Worm (Caenorhabditis elegans) whole organism, L2 larva: Measurements from ENCODE around the gene F02C9.1.
"Not testable (repeated sequence)": the region's sequence is repeated elsewhere in the genome, so short reads cannot be mapped to it uniquely, and the experiment has no call there.

Source experiments
- C34F6.9 ChIP-seq: fragments of 150-350 bp; optimal IDR thresholded peaks from 2 replicates; lab custom pipeline; 2014; ENCODE audit warnings: missing biosample characterization, missing genetic modification characterization
- R02D3.7 ChIP-seq: fragments of 150-350 bp; optimal IDR thresholded peaks from 2 replicates; lab custom pipeline; 2014; ENCODE audit warnings: missing biosample characterization, missing genetic modification characterization
- Y55F3AM.14 ChIP-seq: fragments of 200-800 bp; sonication (Bioruptor generic); optimal IDR thresholded peaks from 2 replicates; lab custom pipeline; 2018; ENCODE audit warnings: mild to moderate bottlenecking, missing genetic modification characterization, missing compliant biosample characterization
- ZK546.5 ChIP-seq: sonication (generic microtip); optimal IDR thresholded peaks from 2 replicates; lab custom pipeline; 2017; ENCODE audit warnings: missing biosample characterization, missing genetic modification characterization
- alr-1 ChIP-seq: fragments of 150-350 bp; optimal IDR thresholded peaks from 2 replicates; lab custom pipeline; 2014; ENCODE audit warnings: missing biosample characterization, missing genetic modification characterization
- aly-2 ChIP-seq: fragments of 150-350 bp; optimal IDR thresholded peaks from 2 replicates; lab custom pipeline; 2014; ENCODE audit warnings: missing biosample characterization, missing genetic modification characterization
- blmp-1 ChIP-seq: sonication (generic microtip); optimal IDR thresholded peaks from 2 replicates; lab custom pipeline; 2017; ENCODE audit warnings: missing genetic modification characterization, mild to moderate bottlenecking, missing compliant biosample characterization, antibody characterized with exemption, moderate library complexity; ENCODE audit not compliant: insufficient read depth
- ceh-16 ChIP-seq: fragments of 150-350 bp; optimal IDR thresholded peaks from 2 replicates; lab custom pipeline; 2014; ENCODE audit warnings: missing biosample characterization, missing genetic modification characterization
- ceh-82 ChIP-seq: fragments of 150-350 bp; optimal IDR thresholded peaks from 2 replicates; lab custom pipeline; 2014; ENCODE audit warnings: missing biosample characterization, missing genetic modification characterization
- crh-2 ChIP-seq: sonication (generic microtip); optimal IDR thresholded peaks from 2 replicates; lab custom pipeline; 2017; ENCODE audit warnings: missing biosample characterization, missing genetic modification characterization
- dmd-4 ChIP-seq: sonication (generic microtip); optimal IDR thresholded peaks from 2 replicates; lab custom pipeline; 2017; ENCODE audit warnings: missing biosample characterization, missing genetic modification characterization
- egl-27 ChIP-seq: sonication (generic microtip); optimal IDR thresholded peaks from 3 replicates; lab custom pipeline; 2017; ENCODE audit warnings: missing biosample characterization, missing genetic modification reagents, missing genetic modification characterization
- elt-3 ChIP-seq: sonication (generic microtip); optimal IDR thresholded peaks from 2 replicates; lab custom pipeline; 2017; ENCODE audit warnings: missing biosample characterization, missing genetic modification characterization
- fos-1 ChIP-seq: fragments of 150-350 bp; optimal IDR thresholded peaks from 2 replicates; lab custom pipeline; 2014; ENCODE audit warnings: missing biosample characterization, missing genetic modification characterization
- gmeb-1 ChIP-seq: fragments of 150-350 bp; optimal IDR thresholded peaks from 2 replicates; lab custom pipeline; 2014; ENCODE audit warnings: missing biosample characterization, missing genetic modification characterization
- lin-11 ChIP-seq: fragments of 150-350 bp; sonication (generic microtip); optimal IDR thresholded peaks from 2 replicates; lab custom pipeline; 2014; ENCODE audit warnings: missing biosample characterization, missing genetic modification characterization, inconsistent platforms, mixed read lengths
- lin-13 ChIP-seq: fragments of 150-350 bp; optimal IDR thresholded peaks from 2 replicates; lab custom pipeline; 2014; ENCODE audit warnings: missing biosample characterization, missing genetic modification reagents, missing genetic modification characterization
- lin-39 ChIP-seq: fragments of 150-350 bp; optimal IDR thresholded peaks from 2 replicates; lab custom pipeline; 2014; ENCODE audit warnings: missing biosample characterization, missing genetic modification reagents, missing genetic modification characterization
- mbf-1 ChIP-seq: sonication (generic microtip); optimal IDR thresholded peaks from 2 replicates; lab custom pipeline; 2017; ENCODE audit warnings: missing biosample characterization, missing genetic modification characterization
- mdl-1 ChIP-seq, 2 experiments: fragments of 150-350 bp in 1 of 2; sonication (generic microtip) in 1 of 2; optimal IDR thresholded peaks; 2 replicates each; lab custom pipeline; 2017; ENCODE audit warnings: missing biosample characterization in 2 of 2, missing genetic modification characterization in 2 of 2
- nhr-10 ChIP-seq: sonication (generic microtip); optimal IDR thresholded peaks from 2 replicates; lab custom pipeline; 2017; ENCODE audit warnings: missing biosample characterization, missing genetic modification characterization
- nhr-129 ChIP-seq: fragments of 150-350 bp; optimal IDR thresholded peaks from 2 replicates; lab custom pipeline; 2014; ENCODE audit warnings: missing biosample characterization, missing genetic modification characterization
- nhr-25 ChIP-seq: fragments of 150-350 bp; sonication (generic microtip); optimal IDR thresholded peaks from 3 replicates; lab custom pipeline; 2014; ENCODE audit warnings: missing biosample characterization, missing genetic modification characterization
- nhr-6 ChIP-seq: fragments of 150-350 bp; optimal IDR thresholded peaks from 2 replicates; lab custom pipeline; 2014; ENCODE audit warnings: missing biosample characterization, missing genetic modification characterization
- peb-1 ChIP-seq: fragments of 150-350 bp; optimal IDR thresholded peaks from 2 replicates; lab custom pipeline; 2014; ENCODE audit warnings: missing biosample characterization, missing genetic modification characterization
- sem-4 ChIP-seq: fragments of 150-350 bp; optimal IDR thresholded peaks from 2 replicates; lab custom pipeline; 2014; ENCODE audit warnings: missing biosample characterization, missing genetic modification reagents, missing genetic modification characterization
- sma-9 ChIP-seq, 2 experiments: fragments of 150-350 bp in 1 of 2; sonication (generic microtip) in 1 of 2; optimal IDR thresholded peaks; 2 replicates each; lab custom pipeline; 2014 to 2016; ENCODE audit warnings: missing genetic modification characterization in 2 of 2, mild to moderate bottlenecking in 1 of 2, missing biosample characterization in 1 of 2, missing compliant biosample characterization in 1 of 2, missing genetic modification reagents in 1 of 2, moderate library complexity in 1 of 2
- unc-39 ChIP-seq: fragments of 150-350 bp; optimal IDR thresholded peaks from 2 replicates; lab custom pipeline; 2014; ENCODE audit warnings: missing biosample characterization, missing genetic modification characterization
- unc-55 ChIP-seq: fragments of 150-350 bp; sonication (generic microtip); optimal IDR thresholded peaks from 3 replicates; lab custom pipeline; 2014; ENCODE audit warnings: missing biosample characterization, missing genetic modification reagents, missing genetic modification characterization
- zag-1 ChIP-seq: fragments of 150-350 bp; optimal IDR thresholded peaks from 2 replicates; lab custom pipeline; 2014; ENCODE audit warnings: missing biosample characterization, missing genetic modification characterization
- ztf-11 ChIP-seq: sonication (generic microtip); optimal IDR thresholded peaks from 2 replicates; lab custom pipeline; 2017; ENCODE audit warnings: missing biosample characterization, missing genetic modification characterization

The F02C9.1 gene

DNA sequence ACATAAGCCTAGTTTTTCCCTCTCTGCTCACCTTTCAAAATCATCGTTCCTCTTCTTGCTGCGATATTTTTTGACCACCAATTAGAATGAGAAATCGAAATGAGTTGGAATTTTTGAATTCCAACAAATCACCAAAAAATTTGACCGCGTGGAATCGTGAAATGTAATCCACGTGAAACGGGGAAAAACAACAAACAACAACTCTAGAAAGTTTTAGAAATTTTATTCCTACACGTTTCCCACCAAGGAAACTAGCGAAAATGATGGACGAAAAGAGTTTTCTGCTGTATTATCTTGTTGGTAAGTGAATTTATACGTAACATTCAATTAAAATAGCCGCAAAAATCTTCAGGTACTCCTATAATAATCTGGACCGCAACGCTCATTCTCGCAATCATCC is at the start of gene F02C9.1, which contains the start of gene irld-3:
Gene F02C9.1 (plus strand): TSS at position 216 of the 400 bp plus-strand sequence.
Gene irld-3 (minus strand): TSS at position 101 of the 400 bp plus-strand sequence.
- no peak for TF ChIP-seq aly-2 (tag; lab: Kevin White, UChicago)
- no peak for TF ChIP-seq blmp-1 (tag; lab: Kevin White, UChicago)
- no peak for TF ChIP-seq mbf-1 (tag; lab: Kevin White, UChicago)
- TF ChIP-seq lin-13 (GFP tag; lab: Kevin White, UChicago) = no peak
- no peak for TF ChIP-seq gmeb-1
- no peak for TF ChIP-seq unc-55
- TF ChIP-seq sma-9 (GFP tag; optimal IDR thresholded peaks at IDR 0.05; lab: Kevin White, UChicago) = no peak
- TF ChIP-seq sma-9 (tag; optimal IDR thresholded peaks at IDR 0.05; lab: Kevin White, UChicago) = no peak
- TF ChIP-seq Y55F3AM.14 (GFP tag; lab: Kevin White, UChicago) = no peak
- no peak for TF ChIP-seq R02D3.7 (tag; lab: Kevin White, UChicago)
- no peak for TF ChIP-seq peb-1 (tag; lab: Kevin White, UChicago)
- no peak for TF ChIP-seq mdl-1 (tag; optimal IDR thresholded peaks at IDR 0.05; lab: Kevin White, UChicago)
- no peak for TF ChIP-seq ZK546.5 (tag; lab: Kevin White, UChicago)
- TF ChIP-seq ztf-11 (tag; lab: Kevin White, UChicago) = no peak
- TF ChIP-seq ceh-82 (tag; lab: Kevin White, UChicago) = no peak
- no peak for TF ChIP-seq nhr-25 (tag; lab: Kevin White, UChicago)
- no peak for TF ChIP-seq lin-39
- TF ChIP-seq zag-1 (tag; lab: Kevin White, UChicago) = no peak

DNA sequence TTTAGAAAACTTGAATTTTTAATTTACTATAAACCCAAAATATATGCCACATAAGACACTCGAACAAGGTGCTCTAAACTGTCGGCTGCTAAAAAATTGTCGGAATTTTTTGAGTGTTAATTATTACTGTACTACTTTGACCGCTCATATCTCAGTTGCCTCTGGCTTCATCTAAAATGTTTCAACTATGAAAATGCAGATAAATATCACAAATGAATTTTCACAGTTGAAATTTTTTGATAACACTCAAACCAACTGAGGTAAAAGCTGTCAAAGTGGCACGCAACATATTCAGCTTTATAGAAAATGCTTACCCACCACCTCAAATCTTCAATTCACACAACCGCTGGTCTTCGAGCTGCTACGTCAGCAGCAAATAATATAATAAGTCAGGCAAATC is 49.7 kb upstream of the F02C9.1 start, which contains the start of gene acs-21:
Gene acs-21 (plus strand): TSS at position 301 of the 400 bp plus-strand sequence.
- TF ChIP-seq elt-3 (tag; lab: Kevin White, UChicago) = no peak
- TF ChIP-seq nhr-10 = no peak
- no peak for TF ChIP-seq C34F6.9 (tag; lab: Kevin White, UChicago)
- no peak for TF ChIP-seq egl-27 (tag; lab: Kevin White, UChicago)
- no peak for TF ChIP-seq dmd-4 (tag; lab: Kevin White, UChicago)
- no peak for TF ChIP-seq crh-2 (tag; lab: Kevin White, UChicago)

DNA sequence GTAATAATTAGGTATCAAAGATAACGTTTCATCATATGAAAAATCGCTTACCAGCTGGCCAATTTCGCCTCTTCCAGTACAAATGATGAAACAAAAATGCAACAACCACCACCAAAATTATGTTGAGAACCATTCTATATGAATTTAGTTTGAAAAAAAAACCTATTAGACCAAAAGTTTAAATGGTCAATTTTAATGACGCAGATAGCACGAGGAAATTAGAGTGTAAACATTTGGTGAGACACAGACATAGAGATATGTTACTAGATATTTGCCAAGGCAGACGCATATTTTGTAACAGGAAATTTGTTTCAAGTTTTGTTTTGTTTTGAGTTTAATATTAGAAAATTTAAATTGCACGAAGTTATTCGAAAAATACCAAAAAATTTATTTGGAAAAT is 44.2 kb upstream of the F02C9.1 start, which contains the start of gene cyp-33C9:
Gene cyp-33C9 (minus strand): TSS at position 211 of the 400 bp plus-strand sequence.
- TF ChIP-seq nhr-6 (tag; lab: Kevin White, UChicago) = no peak
- peak; percentile 12 for TF ChIP-seq nhr-129 (tag; lab: Kevin White, UChicago)
- no peak for TF ChIP-seq lin-11 (tag; lab: Kevin White, UChicago)
- peak; percentile 19 for TF ChIP-seq fos-1 (tag; lab: Kevin White, UChicago)
- TF ChIP-seq sma-9 (GFP tag; optimal IDR thresholded peaks at IDR 0.05; lab: Kevin White, UChicago) = peak; percentile 47
- no peak for TF ChIP-seq sma-9 (tag; optimal IDR thresholded peaks at IDR 0.05; lab: Kevin White, UChicago)
- TF ChIP-seq gmeb-1 = no peak
- TF ChIP-seq C34F6.9 (tag; lab: Kevin White, UChicago) = peak; percentile 50
- TF ChIP-seq ZK546.5 (tag; lab: Kevin White, UChicago) = no peak
- TF ChIP-seq mdl-1 (tag; optimal IDR thresholded peaks at IDR 0.05; lab: Kevin White, UChicago) = no peak

DNA sequence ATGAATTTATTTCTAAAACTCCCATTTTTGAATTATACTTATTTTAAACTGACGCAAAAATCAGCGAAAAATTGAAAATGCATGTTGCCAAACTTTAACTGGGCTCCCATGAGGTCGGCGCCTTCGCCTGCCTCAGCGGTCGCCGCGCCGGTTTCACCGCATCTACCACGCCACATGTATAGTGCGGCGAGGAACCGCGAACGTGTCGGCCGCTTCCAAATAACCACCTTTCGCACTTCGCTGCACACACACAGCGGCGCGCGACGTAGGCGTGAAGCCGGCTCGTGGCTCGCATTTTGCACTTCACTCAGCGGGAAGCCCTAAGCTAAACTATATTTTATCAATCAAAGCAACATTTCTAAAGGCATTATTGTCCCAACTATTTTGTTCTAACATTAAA is 38.0 kb upstream of the F02C9.1 start:
- TF ChIP-seq alr-1 (tag; lab: Kevin White, UChicago) (no peak), nhr-129 (tag; lab: Kevin White, UChicago) (no peak), sem-4 (tag; lab: Kevin White, UChicago) (no peak), crh-2 (tag; lab: Kevin White, UChicago) (no peak), Y55F3AM.14 (GFP tag; lab: Kevin White, UChicago) (no peak), lin-11 (tag; lab: Kevin White, UChicago) (no peak), lin-13 (GFP tag; lab: Kevin White, UChicago) (no peak), ztf-11 (tag; lab: Kevin White, UChicago) (no peak), C34F6.9 (tag; lab: Kevin White, UChicago) (no peak), sma-9 (GFP tag; optimal IDR thresholded peaks at IDR 0.05; lab: Kevin White, UChicago) (no peak), sma-9 (tag; optimal IDR thresholded peaks at IDR 0.05; lab: Kevin White, UChicago) (no peak), ceh-16 (tag; lab: Kevin White, UChicago) (no peak), egl-27 (tag; lab: Kevin White, UChicago) (no peak), elt-3 (tag; lab: Kevin White, UChicago) (no peak), unc-39 (tag; lab: Kevin White, UChicago) (no peak)

DNA sequence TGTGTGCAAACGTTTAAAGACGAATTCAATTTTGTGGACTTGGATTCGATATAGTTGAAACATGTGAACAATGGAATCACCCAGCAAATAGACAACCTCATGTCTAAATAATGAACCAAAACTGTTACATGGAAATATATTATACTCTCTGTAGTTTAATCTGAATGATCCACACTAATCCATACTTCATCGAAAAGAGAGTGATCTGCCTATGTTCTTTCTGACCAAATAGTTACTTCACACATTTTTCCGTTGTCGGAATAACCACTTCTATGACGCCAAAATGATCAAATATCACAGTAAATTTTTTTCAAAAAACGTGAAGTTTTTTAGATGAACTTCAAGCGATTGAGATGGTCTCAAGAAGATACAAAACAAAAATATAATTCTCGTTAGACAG is 36.5 kb upstream of the F02C9.1 start, which contains the start of gene Y73C8C.4:
Gene Y73C8C.4 (minus strand): TSS at position 101 of the 400 bp plus-strand sequence.
- not testable (repeated sequence) for TF ChIP-seq crh-2, aly-2, dmd-4 (tag; lab: Kevin White, UChicago)
